Worm (Caenorhabditis elegans) whole organism, mixed stage, embryonic: ENCODE results near the gene grl-22.
A peak's percentile ranks its signal among the peaks of the same experiment; 100 is the strongest.

Experiments used
- M03D4.4 ChIP-seq: sonication (generic microtip); optimal IDR thresholded peaks from 2 replicates; lab custom pipeline; 2017; ENCODE audit warnings: mild to moderate bottlenecking, missing genetic modification characterization, missing compliant biosample characterization
- blmp-1 ChIP-seq: fragments of 150-350 bp; optimal IDR thresholded peaks from 2 replicates; lab custom pipeline; 2014; ENCODE audit warnings: missing biosample characterization, missing genetic modification characterization
- ceh-39 ChIP-seq: fragments of 150-350 bp; optimal IDR thresholded peaks from 2 replicates; lab custom pipeline; 2014; ENCODE audit warnings: missing biosample characterization, missing genetic modification characterization
- ceh-43 ChIP-seq: fragments of 200-800 bp; sonication (Bioruptor generic); optimal IDR thresholded peaks from 2 replicates; lab custom pipeline; 2018; ENCODE audit warnings: mild to moderate bottlenecking, missing genetic modification characterization, moderate library complexity, missing compliant biosample characterization
- ceh-83 ChIP-seq: fragments of 200-800 bp; sonication (Bioruptor generic); optimal IDR thresholded peaks from 2 replicates; lab custom pipeline; 2018; ENCODE audit warnings: mild to moderate bottlenecking, missing genetic modification characterization, missing compliant biosample characterization
- ces-1 ChIP-seq: fragments of 150-350 bp; optimal IDR thresholded peaks from 2 replicates; lab custom pipeline; 2014; ENCODE audit warnings: missing biosample characterization, missing genetic modification reagents, missing genetic modification characterization
- cnd-1 ChIP-seq: fragments of 200-800 bp; sonication (Bioruptor generic); optimal IDR thresholded peaks from 2 replicates; lab custom pipeline; 2018; ENCODE audit warnings: mild to moderate bottlenecking, missing genetic modification characterization, missing compliant biosample characterization
- drap-1 ChIP-seq: fragments of 200-800 bp; sonication (Bioruptor generic); optimal IDR thresholded peaks from 3 replicates; lab custom pipeline; 2018; ENCODE audit warnings: mild to moderate bottlenecking, missing genetic modification characterization, missing compliant biosample characterization
- elt-1 ChIP-seq: sonication (generic microtip); optimal IDR thresholded peaks from 2 replicates; lab custom pipeline; 2017; ENCODE audit warnings: missing genetic modification characterization, mild to moderate bottlenecking, missing compliant biosample characterization, antibody characterized with exemption, moderate library complexity, borderline replicate concordance; ENCODE audit not compliant: insufficient read depth
- elt-3 ChIP-seq: fragments of 150-350 bp; optimal IDR thresholded peaks from 2 replicates; lab custom pipeline; 2014; ENCODE audit warnings: missing biosample characterization, missing genetic modification characterization
- flh-1 ChIP-seq: fragments of 200-800 bp; sonication (Bioruptor generic); optimal IDR thresholded peaks from 2 replicates; lab custom pipeline; 2018; ENCODE audit warnings: mild to moderate bottlenecking, missing genetic modification characterization, moderate library complexity, missing compliant biosample characterization
- ham-2 ChIP-seq: fragments of 200-800 bp; sonication (Bioruptor generic); optimal IDR thresholded peaks from 2 replicates; lab custom pipeline; 2018; ENCODE audit warnings: mild to moderate bottlenecking, missing genetic modification characterization, missing compliant biosample characterization
- hlh-1 ChIP-seq: fragments of 150-350 bp; optimal IDR thresholded peaks from 2 replicates; lab custom pipeline; 2014; ENCODE audit warnings: missing biosample characterization, missing genetic modification reagents, missing genetic modification characterization
- lin-32 ChIP-seq: fragments of 200-800 bp; sonication (Bioruptor generic); optimal IDR thresholded peaks from 2 replicates; lab custom pipeline; 2018; ENCODE audit warnings: mild to moderate bottlenecking, missing genetic modification characterization, missing compliant biosample characterization
- lsy-2 ChIP-seq: fragments of 150-350 bp; optimal IDR thresholded peaks from 2 replicates; lab custom pipeline; 2014; ENCODE audit warnings: missing biosample characterization, missing genetic modification characterization
- mab-5 ChIP-seq: fragments of 150-350 bp; optimal IDR thresholded peaks from 2 replicates; lab custom pipeline; 2014; ENCODE audit warnings: missing biosample characterization, missing genetic modification characterization
- mep-1 ChIP-seq: fragments of 150-350 bp; optimal IDR thresholded peaks from 2 replicates; lab custom pipeline; 2017; ENCODE audit warnings: missing biosample characterization, missing genetic modification reagents, missing genetic modification characterization, inconsistent platforms
- nhr-2 ChIP-seq: fragments of 150-350 bp; optimal IDR thresholded peaks from 2 replicates; lab custom pipeline; 2014; ENCODE audit warnings: missing biosample characterization, missing genetic modification characterization
- nhr-237 ChIP-seq: fragments of 150-350 bp; optimal IDR thresholded peaks from 2 replicates; lab custom pipeline; 2014; ENCODE audit warnings: missing biosample characterization, missing genetic modification characterization
- nhr-28 ChIP-seq: fragments of 150-350 bp; optimal IDR thresholded peaks from 2 replicates; lab custom pipeline; 2014; ENCODE audit warnings: missing biosample characterization, missing genetic modification characterization
- nhr-76 ChIP-seq: sonication (generic microtip); optimal IDR thresholded peaks from 2 replicates; lab custom pipeline; 2017; ENCODE audit warnings: missing biosample characterization, missing genetic modification characterization
- pha-4 ChIP-seq: fragments of 150-350 bp; optimal IDR thresholded peaks from 2 replicates; lab custom pipeline; 2018; ENCODE audit warnings: missing biosample characterization, missing genetic modification reagents, missing genetic modification characterization
- snpc-4 ChIP-seq: fragments of 150-350 bp; optimal IDR thresholded peaks from 2 replicates; lab custom pipeline; 2014; ENCODE audit warnings: missing biosample characterization, missing genetic modification characterization
- tbx-8 ChIP-seq: fragments of 200-800 bp; sonication (Bioruptor generic); optimal IDR thresholded peaks from 2 replicates; lab custom pipeline; 2018; ENCODE audit warnings: mild to moderate bottlenecking, missing genetic modification characterization, moderate library complexity, missing compliant biosample characterization
- unc-120 ChIP-seq: sonication (generic microtip); optimal IDR thresholded peaks from 2 replicates; lab custom pipeline; 2017; ENCODE audit warnings: missing genetic modification characterization, missing compliant biosample characterization; ENCODE audit not compliant: poor library complexity, severe bottlenecking
- unc-39 ChIP-seq: fragments of 150-350 bp; optimal IDR thresholded peaks from 2 replicates; lab custom pipeline; 2014; ENCODE audit warnings: missing biosample characterization, missing genetic modification characterization
- zip-8 ChIP-seq: fragments of 150-350 bp; optimal IDR thresholded peaks from 2 replicates; lab custom pipeline; 2014; ENCODE audit warnings: missing biosample characterization, missing genetic modification characterization
- ztf-11 ChIP-seq: fragments of 150-350 bp; optimal IDR thresholded peaks from 2 replicates; lab custom pipeline; 2014; ENCODE audit warnings: missing biosample characterization, missing genetic modification characterization

The grl-22 gene

ce11 chrIII:5407588-5407987, 6.2 kb downstream of the grl-22 start, which contains the start of gene W03A5.1:
TSS of gene W03A5.1 (plus strand) at chrIII:5407888.
- no peak for TF ChIP-seq mep-1
- no peak for TF ChIP-seq ceh-43
- peak; percentile 87 for TF ChIP-seq zip-8 (tag; lab: Kevin White, UChicago)

DNA sequence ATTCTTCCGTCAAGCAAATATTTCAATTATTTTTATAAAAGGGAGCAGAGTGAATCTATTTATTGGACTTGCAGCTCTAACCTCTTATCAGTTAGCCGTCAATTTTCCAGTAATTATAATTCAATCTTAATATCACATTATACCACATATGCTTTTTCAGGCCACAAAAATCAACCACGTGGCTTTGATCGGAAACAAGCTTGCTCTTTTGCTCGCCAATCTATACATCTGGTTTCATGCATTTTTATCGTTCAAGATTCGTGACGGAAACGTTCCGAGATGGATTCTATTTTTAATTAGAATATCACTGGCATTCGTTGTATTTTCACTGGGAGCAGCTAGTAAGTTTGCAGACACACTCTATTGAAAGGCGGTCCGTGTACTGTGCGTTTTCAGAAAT, 6.8 kb downstream of the grl-22 start:
- TF ChIP-seq mab-5 (tag; lab: Kevin White, UChicago) (no peak), ceh-83 (no peak), tbx-8 (no peak), nhr-237 (tag; lab: Kevin White, UChicago) (no peak), snpc-4 (no peak), ceh-39 (no peak)
- TF ChIP-seq, all 35 proteins: peak for 0

ce11 chrIII:5406314-5406713, 7.5 kb downstream of the grl-22 start:
- TF ChIP-seq pha-4 (tag; lab: Kevin White, UChicago) (no peak), ceh-83 (no peak), unc-120 (tag; lab: Kevin White, UChicago) (no peak), unc-39 (tag; lab: Kevin White, UChicago) (no peak), elt-1 (tag; lab: Kevin White, UChicago) (no peak), ceh-39 (no peak), lsy-2 (tag; lab: Kevin White, UChicago) (no peak), lin-32 (no peak), flh-1 (GFP tag; lab: Kevin White, UChicago) (no peak), nhr-76 (tag; lab: Kevin White, UChicago) (no peak), zip-8 (tag; lab: Kevin White, UChicago) (no peak), blmp-1 (tag; lab: Kevin White, UChicago) (no peak), ces-1 (GFP tag; lab: Kevin White, UChicago) (no peak), nhr-237 (tag; lab: Kevin White, UChicago) (no peak), M03D4.4 (tag; lab: Kevin White, UChicago) (no peak), nhr-28 (tag; lab: Kevin White, UChicago) (no peak), hlh-1 (tag; lab: Kevin White, UChicago) (no peak)

- TF ChIP-seq unc-120 (tag; lab: Kevin White, UChicago), result peak; percentile 88
- TF ChIP-seq pha-4 (tag; lab: Kevin White, UChicago), result peak; percentile 24
- no peak for TF ChIP-seq zip-8 (tag; lab: Kevin White, UChicago)
- TF ChIP-seq nhr-28 (tag; lab: Kevin White, UChicago), result no peak
- no peak for TF ChIP-seq ceh-43
- TF ChIP-seq unc-39 (tag; lab: Kevin White, UChicago), result no peak
- TF ChIP-seq elt-3 (tag; lab: Kevin White, UChicago), result no peak
- no peak for TF ChIP-seq ces-1 (GFP tag; lab: Kevin White, UChicago)
- peak; percentile 6 for TF ChIP-seq hlh-1 (tag; lab: Kevin White, UChicago)
- peak; percentile 29 for TF ChIP-seq mep-1
- TF ChIP-seq ztf-11, result no peak
- no peak for TF ChIP-seq tbx-8
- no peak for TF ChIP-seq lin-32
- no peak for TF ChIP-seq ham-2
- no peak for TF ChIP-seq cnd-1 (tag; lab: Kevin White, UChicago)
- no peak for TF ChIP-seq nhr-76 (tag; lab: Kevin White, UChicago)
- peak; percentile 33 for TF ChIP-seq nhr-237 (tag; lab: Kevin White, UChicago)
- TF ChIP-seq lsy-2 (tag; lab: Kevin White, UChicago), result peak; percentile 68
These were observed 8.2 kb downstream of the grl-22 start, which contains the start of the genes W03A5.2 and Y32H12A.8 for ce11 chrIII:5405628-5406084. TSS of gene W03A5.2 (plus strand) at chrIII:5406034. TSS of gene Y32H12A.8 (minus strand) at chrIII:5406037.

- no peak for TF ChIP-seq elt-3 (tag; lab: Kevin White, UChicago)
- TF ChIP-seq mep-1, result no peak
- TF ChIP-seq nhr-76 (tag; lab: Kevin White, UChicago), result no peak
- TF ChIP-seq drap-1 (GFP tag; lab: Kevin White, UChicago), result no peak
- TF ChIP-seq ham-2, result no peak
- no peak for TF ChIP-seq flh-1 (GFP tag; lab: Kevin White, UChicago)
- TF ChIP-seq nhr-2, result no peak
- no peak for TF ChIP-seq nhr-28 (tag; lab: Kevin White, UChicago)
- no peak for TF ChIP-seq lsy-2 (tag; lab: Kevin White, UChicago)
- TF ChIP-seq ceh-39, result no peak
These were observed 8.8 kb downstream of the grl-22 start for ce11 chrIII:5404998-5405397.

ce11 chrIII:5402419-5402818, 11.4 kb downstream of the grl-22 start:
- TF ChIP-seq ces-1 (GFP tag; lab: Kevin White, UChicago) (peak; percentile 90), hlh-1 (tag; lab: Kevin White, UChicago) (no peak), tbx-8 (no peak)
